Fruit fly (Drosophila melanogaster) S2 (cell line): ENCODE results near the gene CG45049.

Experiments
- CG8478 ChIP-seq: fragments of >200 bp; optimal IDR thresholded peaks from 2 replicates; lab custom pipeline; 2018
- CTCF ChIP-seq, 2 experiments: fragments of >200 bp; optimal IDR thresholded peaks; 2 replicates each; lab custom pipeline; 2018

dm6 chr3R:22766072-22766471 is 39.3 kb downstream of the CG45049 start, which contains the start of gene Nepl15:
- TF ChIP-seq CG8478 (no peak), CTCF (optimal IDR thresholded peaks at IDR 0.05; lab: Kevin White, UChicago) (no peak)
